Fruit fly (Drosophila melanogaster) whole organism, embryonic: ENCODE data around the gene NimB4.

Experiments used
- Adf1 ChIP-seq: fragments of 200-800 bp; sonication (Bioruptor generic); IDR thresholded peaks from 2 replicates; pipeline ENCODE4 v1.3.6; 2022; ENCODE audit warnings: missing biosample characterization, missing genetic modification characterization
- Bteb2 ChIP-seq: fragments of 200-800 bp; sonication (Bioruptor generic); optimal IDR thresholded peaks from 2 replicates; lab custom pipeline; 2016; ENCODE audit warnings: missing biosample characterization, missing genetic modification characterization
- CG11093 ChIP-seq: fragments of 200-800 bp; sonication (Bioruptor generic); IDR thresholded peaks from 3 replicates; pipeline ENCODE4 v1.3.6; 2022; ENCODE audit warnings: missing biosample characterization, missing genetic modification characterization
- CG11504 ChIP-seq: fragments of 200-800 bp; sonication (Bioruptor generic); optimal IDR thresholded peaks from 3 replicates; lab custom pipeline; 2019; ENCODE audit warnings: missing biosample characterization, mild to moderate bottlenecking, missing genetic modification characterization, moderate library complexity
- CG12299 ChIP-seq: fragments of 200-800 bp; sonication (Bioruptor generic); optimal IDR thresholded peaks from 2 replicates; lab custom pipeline; 2018; ENCODE audit warnings: missing biosample characterization, mild to moderate bottlenecking, missing genetic modification characterization
- CG13296 ChIP-seq: fragments of 200-800 bp; sonication (Bioruptor generic); optimal IDR thresholded peaks from 3 replicates; lab custom pipeline; 2018; ENCODE audit warnings: missing biosample characterization, mild to moderate bottlenecking, missing genetic modification characterization
- CG13894 ChIP-seq: fragments of 200-800 bp; sonication (Bioruptor generic); optimal IDR thresholded peaks from 3 replicates; lab custom pipeline; 2018; ENCODE audit warnings: missing biosample characterization, mild to moderate bottlenecking, missing genetic modification characterization, moderate library complexity
- CG14441 ChIP-seq: fragments of 200-800 bp; sonication (Bioruptor generic); IDR thresholded peaks from 2 replicates; pipeline ENCODE4 v1.3.6; 2022; ENCODE audit warnings: missing biosample characterization, missing genetic modification characterization
- CG15479 ChIP-seq: fragments of 200-800 bp; sonication (Bioruptor generic); optimal IDR thresholded peaks from 3 replicates; lab custom pipeline; 2019; ENCODE audit warnings: missing biosample characterization, mild to moderate bottlenecking, missing genetic modification characterization, moderate library complexity
- CG17612 ChIP-seq: fragments of 200-800 bp; sonication (Bioruptor generic); IDR thresholded peaks from 2 replicates; pipeline ENCODE4 v1.3.6; 2022; ENCODE audit warnings: missing biosample characterization, missing genetic modification characterization
- CG2129 ChIP-seq: fragments of 200-800 bp; sonication (Bioruptor generic); IDR thresholded peaks from 2 replicates; pipeline ENCODE4 v1.3.6; 2022; ENCODE audit warnings: missing biosample characterization, missing genetic modification characterization; ENCODE audit not compliant: partially characterized antibody
- CG31224 ChIP-seq: fragments of 200-800 bp; sonication (Bioruptor generic); IDR thresholded peaks from 2 replicates; pipeline ENCODE4 v1.3.6; 2022; ENCODE audit warnings: missing biosample characterization, missing genetic modification characterization
- CG33557 ChIP-seq: fragments of 200-800 bp; sonication (Bioruptor generic); optimal IDR thresholded peaks from 2 replicates; lab custom pipeline; 2019; ENCODE audit warnings: missing biosample characterization, mild to moderate bottlenecking, missing genetic modification characterization, moderate library complexity
- CG4424 ChIP-seq: fragments of 200-800 bp; sonication (Bioruptor generic); optimal IDR thresholded peaks from 3 replicates; lab custom pipeline; 2016; ENCODE audit warnings: missing biosample characterization, missing genetic modification characterization
- CG4730 ChIP-seq: fragments of 200-800 bp; sonication (Bioruptor generic); IDR thresholded peaks from 2 replicates; pipeline ENCODE4 v1.3.6; 2022; ENCODE audit warnings: missing biosample characterization, missing genetic modification characterization
- CG6175 ChIP-seq: fragments of 200-800 bp; sonication (Bioruptor generic); IDR thresholded peaks from 3 replicates; pipeline ENCODE4 v1.3.6; 2022; ENCODE audit warnings: missing biosample characterization, missing genetic modification characterization
- CG7786 ChIP-seq: fragments of 200-800 bp; sonication (Bioruptor generic); optimal IDR thresholded peaks from 2 replicates; lab custom pipeline; 2016; ENCODE audit warnings: missing biosample characterization, missing genetic modification characterization
- CG8290 ChIP-seq, 3 experiments: fragments of 200-800 bp; sonication (Bioruptor generic); optimal IDR thresholded peaks; 2 replicates each; lab custom pipeline; 2016 to 2019; ENCODE audit warnings: missing biosample characterization in 3 of 3, missing genetic modification characterization in 3 of 3, mild to moderate bottlenecking in 2 of 3, moderate library complexity in 1 of 3
- CrebB ChIP-seq: fragments of 200-800 bp; sonication (Bioruptor generic); optimal IDR thresholded peaks from 3 replicates; lab custom pipeline; 2018; ENCODE audit warnings: missing biosample characterization, mild to moderate bottlenecking, missing genetic modification characterization
- Drgx ChIP-seq: fragments of 200-800 bp; sonication (Bioruptor generic); IDR thresholded peaks from 2 replicates; pipeline ENCODE4 v1.3.6; 2022; ENCODE audit warnings: missing biosample characterization, missing genetic modification characterization
- Eip74EF ChIP-seq, 2 experiments: fragments of 200-800 bp in 1 of 2; fragments of >200 bp in 1 of 2; sonication (Bioruptor generic) in 1 of 2; optimal IDR thresholded peaks; 2 replicates each; lab custom pipeline; 2017 to 2019; ENCODE audit warnings: missing biosample characterization in 2 of 2, missing genetic modification characterization in 2 of 2, mild to moderate bottlenecking in 1 of 2, moderate library complexity in 1 of 2
- Ets65A ChIP-seq: fragments of 200-800 bp; sonication (Bioruptor generic); peaks from one replicate; lab custom pipeline; 2016; ENCODE audit warnings: missing biosample characterization, missing genetic modification characterization
- Hmx ChIP-seq: fragments of 200-800 bp; sonication (Bioruptor generic); optimal IDR thresholded peaks from 2 replicates; lab custom pipeline; 2016; ENCODE audit warnings: missing biosample characterization, missing genetic modification characterization
- Optix ChIP-seq: fragments of 200-800 bp; sonication (Bioruptor generic); IDR thresholded peaks from 3 replicates; pipeline ENCODE4 v1.3.6; 2022; ENCODE audit warnings: missing biosample characterization, missing genetic modification characterization
- Rx ChIP-seq: fragments of 200-800 bp; sonication (Bioruptor generic); IDR thresholded peaks from 2 replicates; pipeline ENCODE4 v1.3.6; 2022; ENCODE audit warnings: missing biosample characterization, missing genetic modification characterization
- Sox102F ChIP-seq: fragments of 200-800 bp; sonication (Bioruptor generic); optimal IDR thresholded peaks from 2 replicates; lab custom pipeline; 2018; ENCODE audit warnings: missing biosample characterization, mild to moderate bottlenecking, missing genetic modification characterization, moderate library complexity
- Trl ChIP-seq, 3 experiments: fragments of >200 bp in 2 of 3; fragments of 200-800 bp in 1 of 3; sonication (Bioruptor generic) in 1 of 3; optimal IDR thresholded peaks; 2 replicates in 1 of 3; 3 replicates in 2 of 3; lab custom pipeline; 2016 to 2017; ENCODE audit warnings: missing biosample characterization in 1 of 3, missing genetic modification characterization in 1 of 3
- ato ChIP-seq: fragments of 200-800 bp; sonication (Bioruptor generic); IDR thresholded peaks from 2 replicates; pipeline ENCODE4 v1.3.6; 2022; ENCODE audit warnings: missing biosample characterization, missing genetic modification characterization; ENCODE audit not compliant: partially characterized antibody
- cg ChIP-seq: fragments of 200-800 bp; sonication (Bioruptor generic); optimal IDR thresholded peaks from 3 replicates; lab custom pipeline; 2019; ENCODE audit warnings: missing biosample characterization, mild to moderate bottlenecking, missing genetic modification characterization, moderate library complexity
- chinmo ChIP-seq: fragments of 200-800 bp; sonication (Bioruptor generic); IDR thresholded peaks from 4 replicates; pipeline ENCODE4 v1.3.6; 2022; ENCODE audit warnings: missing biosample characterization, missing genetic modification characterization; ENCODE audit not compliant: partially characterized antibody
- crc ChIP-seq: fragments of 200-800 bp; sonication (Bioruptor generic); optimal IDR thresholded peaks from 2 replicates; lab custom pipeline; 2016; ENCODE audit warnings: missing biosample characterization, missing genetic modification characterization
- esg ChIP-seq: fragments of 200-800 bp; sonication (Bioruptor generic); conservative IDR thresholded peaks from 2 replicates; pipeline ENCODE4 v1.3.6; 2022; ENCODE audit warnings: missing biosample characterization, missing genetic modification characterization
- eve ChIP-seq, 2 experiments: fragments of >200 bp; optimal IDR thresholded peaks; 2 replicates each; lab custom pipeline; 2017; ENCODE audit warnings: missing biosample characterization in 2 of 2, missing genetic modification characterization in 2 of 2
- fru ChIP-seq: fragments of >200 bp; optimal IDR thresholded peaks from 2 replicates; lab custom pipeline; 2017
- gem ChIP-seq: fragments of 200-800 bp; sonication (Bioruptor generic); optimal IDR thresholded peaks from 2 replicates; lab custom pipeline; 2019; ENCODE audit warnings: missing biosample characterization, mild to moderate bottlenecking, missing genetic modification characterization, moderate library complexity
- grau ChIP-seq: fragments of 200-800 bp; optimal IDR thresholded peaks from 3 replicates; lab custom pipeline; 2019; ENCODE audit warnings: missing biosample characterization, mild to moderate bottlenecking, missing genetic modification characterization, moderate library complexity
- jigr1 ChIP-seq: fragments of 200-800 bp; sonication (Bioruptor generic); IDR thresholded peaks from 3 replicates; pipeline ENCODE4 v1.3.6; 2022; ENCODE audit warnings: missing biosample characterization, missing genetic modification characterization
- jumu ChIP-seq: fragments of 200-800 bp; sonication (Bioruptor generic); optimal IDR thresholded peaks from 3 replicates; lab custom pipeline; 2016; ENCODE audit warnings: missing biosample characterization, missing genetic modification characterization
- kni ChIP-seq: fragments of 200-800 bp; sonication (Bioruptor generic); optimal IDR thresholded peaks from 3 replicates; lab custom pipeline; 2017; ENCODE audit warnings: mild to moderate bottlenecking, missing biosample characterization, missing genetic modification reagents, missing genetic modification characterization
- row ChIP-seq: fragments of 200-800 bp; sonication (Bioruptor generic); IDR thresholded peaks from 3 replicates; pipeline ENCODE4 v1.3.6; 2022; ENCODE audit warnings: missing biosample characterization, missing genetic modification characterization
- seq ChIP-seq: fragments of 200-800 bp; sonication (Bioruptor generic); IDR thresholded peaks from 2 replicates; pipeline ENCODE4 v1.3.6; 2022; ENCODE audit warnings: missing biosample characterization, missing genetic modification characterization
- shn ChIP-seq: fragments of 200-800 bp; sonication (Bioruptor generic); optimal IDR thresholded peaks from 3 replicates; lab custom pipeline; 2016; ENCODE audit warnings: missing biosample characterization, missing genetic modification characterization
- twi ChIP-seq: fragments of 200-800 bp; optimal IDR thresholded peaks from 2 replicates; lab custom pipeline; 2019; ENCODE audit warnings: missing biosample characterization, mild to moderate bottlenecking, missing genetic modification characterization, moderate library complexity
- yki ChIP-seq: fragments of >200 bp; optimal IDR thresholded peaks from 3 replicates; lab custom pipeline; 2018
- zen ChIP-seq: fragments of 200-800 bp; sonication (Bioruptor generic); optimal IDR thresholded peaks from 3 replicates; lab custom pipeline; 2018; ENCODE audit warnings: missing biosample characterization, mild to moderate bottlenecking, missing genetic modification characterization, moderate library complexity
- zfh1 ChIP-seq: fragments of 200-800 bp; sonication (Bioruptor generic); IDR thresholded peaks from 3 replicates; pipeline ENCODE4 v1.3.6; 2022; ENCODE audit warnings: missing biosample characterization, missing genetic modification characterization

Gene NimB4

DNA sequence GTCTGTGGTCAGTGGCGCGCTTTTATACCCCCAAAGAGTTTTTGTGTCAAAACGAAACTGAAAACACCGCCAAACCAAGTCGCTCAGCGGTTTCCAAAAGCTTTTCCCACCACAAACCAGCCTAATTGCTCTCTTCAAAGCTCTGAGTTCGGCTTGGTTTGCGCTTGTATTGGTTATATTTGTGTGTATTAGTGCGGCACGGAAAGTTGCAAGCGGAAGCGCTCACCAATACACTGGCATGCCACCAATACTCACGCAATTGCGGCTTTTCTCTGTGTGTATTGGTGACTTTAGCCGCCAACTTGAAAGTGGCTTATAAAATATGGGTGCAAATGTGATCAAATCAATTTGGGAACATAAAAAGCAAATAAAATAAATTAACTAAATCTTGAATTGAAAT is 22.3 kb downstream of the NimB4 start, which contains the start of gene Vajk3:
Vajk3 (minus strand) TSS at position 1 of the 400 bp plus-strand sequence.
- TF ChIP-seq kni (GFP tag; lab: Kevin White, UChicago): no peak
- TF ChIP-seq CG8290 (GFP tag; optimal IDR thresholded peaks at IDR 0.05; lab: Kevin White, UChicago): no peak
- peak in 1 of 2 experiments; percentile 0 for TF ChIP-seq CG8290 (tag; optimal IDR thresholded peaks at IDR 0.05; lab: Kevin White, UChicago)
- TF ChIP-seq Ets65A (GFP tag; lab: Kevin White, UChicago): peak; percentile 17
- TF ChIP-seq Eip74EF (GFP tag; optimal IDR thresholded peaks at IDR 0.05; lab: Kevin White, UChicago): peak in 1 of 2 experiments; percentile 18
- peak; percentile 16 for TF ChIP-seq CG13296 (GFP tag; lab: Kevin White, UChicago)
- no peak for TF ChIP-seq CG11093 (GFP tag; lab: Robert Waterston, UW)
- TF ChIP-seq CG13894: peak; percentile 3
- no peak for TF ChIP-seq row (GFP tag; lab: Robert Waterston, UW)
- TF ChIP-seq CG4730 (GFP tag; lab: Robert Waterston, UW): no peak
- TF ChIP-seq jigr1 (GFP tag; lab: Robert Waterston, UW): no peak
- peak; percentile 67 for TF ChIP-seq cg (GFP tag; lab: Kevin White, UChicago)
- no peak for TF ChIP-seq CG7786 (GFP tag; lab: Kevin White, UChicago)
- TF ChIP-seq twi (tag; lab: Kevin White, UChicago): no peak
- no peak for TF ChIP-seq jumu

DNA sequence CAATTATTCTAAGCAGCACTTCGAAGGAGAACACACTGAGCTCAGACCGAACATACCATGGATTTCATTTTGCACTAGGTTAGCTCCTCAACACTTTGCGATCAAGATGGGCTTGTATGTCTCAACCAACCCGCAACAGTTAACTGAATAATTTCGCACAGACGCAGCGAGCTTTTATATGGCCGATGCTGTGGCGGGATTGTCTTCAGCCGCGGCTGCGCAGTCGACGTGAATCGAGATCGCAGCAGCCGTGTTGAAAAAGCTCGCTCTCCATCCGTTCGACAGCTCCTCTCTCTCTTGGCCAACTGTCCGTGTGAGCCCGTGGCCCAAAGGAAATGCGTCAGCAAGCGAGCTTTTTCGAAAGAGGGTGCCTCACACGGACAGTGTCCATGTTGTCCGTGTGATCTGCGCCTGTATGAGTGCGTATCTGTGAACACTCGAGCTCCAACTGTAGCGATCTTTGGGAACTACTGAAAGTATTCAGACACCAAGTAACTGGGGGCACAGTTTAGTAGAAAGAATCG is 35.2 kb downstream of the NimB4 start, which contains the start of gene Vajk2:
Vajk2 (minus strand) TSS at position 151 of the 524 bp plus-strand sequence.
- TF ChIP-seq ato: no peak
- 0 out of 2 replicates have a peak, but pooled peaks have one; percentile 14 for TF ChIP-seq seq (GFP tag; lab: Robert Waterston, UW)
- peak; percentile 31 for TF ChIP-seq cg (GFP tag; lab: Kevin White, UChicago)
- peak; percentile 58; the same call in 1 of the 3 replicates for TF ChIP-seq CG6175 (GFP tag; lab: Robert Waterston, UW)
- 0 out of 4 replicates have a peak, but pooled peaks have one; percentile 61 for TF ChIP-seq chinmo (GFP tag; lab: Robert Waterston, UW)
- TF ChIP-seq Adf1: peak; percentile 68
- 0 out of 2 replicates have a peak, but pooled peaks have one; percentile 34 for TF ChIP-seq CG17612 (GFP tag; lab: Robert Waterston, UW)
- TF ChIP-seq Trl (optimal IDR thresholded peaks at IDR 0.05; lab: Kevin White, UChicago): peak in 1 of 2 experiments; percentile 9
- no peak for TF ChIP-seq Trl (GFP tag; optimal IDR thresholded peaks at IDR 0.05; lab: Kevin White, UChicago)
- TF ChIP-seq CG31224: 0 out of 2 replicates have a peak, but pooled peaks have one; percentile 13
- TF ChIP-seq CG12299 (tag; lab: Kevin White, UChicago): no peak

DNA sequence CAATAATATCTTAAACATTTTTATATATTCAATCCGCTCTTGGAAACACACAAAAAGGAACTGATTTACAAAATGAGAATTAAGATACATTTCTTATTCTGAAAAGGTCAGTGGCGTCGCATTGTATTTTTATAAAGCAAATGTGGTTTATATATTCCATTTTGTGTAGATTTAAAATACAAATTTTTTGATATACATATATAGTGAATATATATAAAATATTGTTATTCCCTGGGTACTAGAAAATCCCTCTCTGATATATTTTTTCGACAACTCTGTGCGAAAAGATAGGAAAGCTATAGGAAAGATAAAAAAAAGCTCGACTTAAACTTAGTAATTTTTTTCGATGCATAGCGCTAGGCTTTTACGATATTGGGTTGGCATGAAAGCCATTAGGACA is 38.5 kb downstream of the NimB4 start, which contains the start of gene CG42711:
CG42711 (minus strand) TSS at position 45 of the 400 bp plus-strand sequence.
- no peak for TF ChIP-seq crc
- peak; percentile 23 for TF ChIP-seq gem
- TF ChIP-seq CG11504 (tag; lab: Kevin White, UChicago): peak; percentile 6
- no peak for TF ChIP-seq CG15479 (GFP tag; lab: Kevin White, UChicago)
- TF ChIP-seq CrebB (tag; lab: Kevin White, UChicago): no peak
- no peak for TF ChIP-seq Bteb2
- no peak for TF ChIP-seq yki (lab: Kevin White, UChicago)
- TF ChIP-seq Hmx (GFP tag; lab: Kevin White, UChicago): no peak
- peak; percentile 25 for TF ChIP-seq Sox102F (GFP tag; lab: Kevin White, UChicago)
- peak; percentile 72 for TF ChIP-seq Drgx (GFP tag; lab: Robert Waterston, UW)

DNA sequence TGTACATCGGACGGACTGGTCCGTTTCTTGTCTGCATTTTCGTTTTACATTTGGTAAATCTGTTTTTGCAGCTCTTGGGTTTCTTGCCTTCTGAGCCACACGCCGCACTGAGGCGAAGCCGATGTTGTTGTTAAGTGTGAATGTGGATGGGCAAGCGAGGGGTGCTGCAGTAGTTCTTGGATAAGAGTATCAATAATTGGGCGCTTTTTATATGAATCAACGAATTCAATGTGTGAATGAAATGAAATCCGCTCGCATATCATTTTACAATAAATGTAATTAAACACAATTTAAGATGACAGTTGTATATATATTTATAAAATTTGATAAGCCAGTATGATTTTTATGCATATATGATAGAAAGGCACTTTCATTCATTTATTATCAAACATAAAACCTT is 41.3 kb downstream of the NimB4 start:
- no peak for TF ChIP-seq esg (GFP tag; lab: Robert Waterston, UW)
- no peak for TF ChIP-seq shn (GFP tag; lab: Kevin White, UChicago)
- peak; percentile 14 for TF ChIP-seq zen (tag; lab: Kevin White, UChicago)
- no peak for TF ChIP-seq fru
- TF ChIP-seq CG2129 (GFP tag; lab: Robert Waterston, UW): no peak
- TF ChIP-seq CG11504 (tag; lab: Kevin White, UChicago): peak; percentile 3
- TF ChIP-seq Rx (GFP tag; lab: Robert Waterston, UW): no peak
- no peak for TF ChIP-seq CG33557 (GFP tag; lab: Kevin White, UChicago)
- TF ChIP-seq grau: no peak
- TF ChIP-seq Optix: no peak
- TF ChIP-seq CG4424 (GFP tag; lab: Kevin White, UChicago): no peak
- no peak for TF ChIP-seq eve (GFP tag; optimal IDR thresholded peaks at IDR 0.05; lab: Kevin White, UChicago)
- no peak for TF ChIP-seq zfh1
- TF ChIP-seq CG14441 (GFP tag; lab: Robert Waterston, UW): 0 out of 2 replicates have a peak, but pooled peaks have one; percentile 19
- TF ChIP-seq CG6175 (GFP tag; lab: Robert Waterston, UW): 0 out of 3 replicates have a peak, but pooled peaks have one; percentile 24
